Worm (Caenorhabditis elegans) whole organism, L4 larva: ENCODE data around the gene ecps-1.

Experiments
- D1046.2 ChIP-seq: fragments of 200-800 bp; sonication (Bioruptor generic); IDR thresholded peaks from 2 replicates; pipeline ENCODE4 v1.3.6; 2022; ENCODE audit warnings: missing genetic modification characterization, missing compliant biosample characterization
- F10B5.3 ChIP-seq: sonication (generic microtip); optimal IDR thresholded peaks from 2 replicates; lab custom pipeline; 2016; ENCODE audit warnings: mild to moderate bottlenecking, missing genetic modification characterization, missing compliant biosample characterization
- F37D6.2 ChIP-seq: sonication (generic microtip); optimal IDR thresholded peaks from 2 replicates; lab custom pipeline; 2016; ENCODE audit warnings: mild to moderate bottlenecking, missing genetic modification characterization, missing compliant biosample characterization
- T20F7.1 ChIP-seq: fragments of 200-800 bp; sonication (Bioruptor generic); optimal IDR thresholded peaks from 2 replicates; lab custom pipeline; 2018; ENCODE audit warnings: mild to moderate bottlenecking, missing genetic modification characterization, missing compliant biosample characterization
- T26A8.4 ChIP-seq: fragments of 200-800 bp; sonication (Bioruptor generic); IDR thresholded peaks from 2 replicates; pipeline ENCODE4 v1.3.6; 2022; ENCODE audit warnings: missing genetic modification characterization, missing compliant biosample characterization
- Y48G9A.11 ChIP-seq: fragments of 200-800 bp; sonication (Bioruptor generic); IDR thresholded peaks from 2 replicates; pipeline ENCODE4 v1.3.6; 2022; ENCODE audit warnings: missing genetic modification reagents, missing genetic modification characterization, missing compliant biosample characterization
- Y5F2A.4 ChIP-seq: fragments of 200-800 bp; sonication (Bioruptor generic); optimal IDR thresholded peaks from 2 replicates; lab custom pipeline; 2018; ENCODE audit warnings: mild to moderate bottlenecking, missing genetic modification characterization, missing compliant biosample characterization
- aha-1 ChIP-seq: fragments of 150-350 bp; peaks from one replicate; lab custom pipeline; 2014; ENCODE audit warnings: missing biosample characterization, missing genetic modification characterization
- ama-1 ChIP-seq: fragments of 150-350 bp; optimal IDR thresholded peaks from 2 replicates; lab custom pipeline; 2014; ENCODE audit warnings: inconsistent platforms, mixed read lengths
- attf-4 ChIP-seq: sonication (generic microtip); optimal IDR thresholded peaks from 3 replicates; lab custom pipeline; 2017; ENCODE audit warnings: missing biosample characterization, missing genetic modification characterization
- ces-1 ChIP-seq: fragments of 150-350 bp; sonication (generic microtip); optimal IDR thresholded peaks from 4 replicates; lab custom pipeline; 2014; ENCODE audit warnings: missing biosample characterization, missing genetic modification reagents, missing genetic modification characterization
- ctbp-1 ChIP-seq: fragments of 200-800 bp; sonication (Bioruptor generic); IDR thresholded peaks from 2 replicates; pipeline ENCODE4 v1.3.6; 2022; ENCODE audit warnings: missing genetic modification reagents, missing genetic modification characterization, missing compliant biosample characterization
- daf-16 ChIP-seq, 3 experiments: sonication (generic microtip); optimal IDR thresholded peaks; 2 replicates each; lab custom pipeline; 2016 to 2017; ENCODE audit warnings: missing genetic modification characterization in 3 of 3, missing genetic modification reagents in 3 of 3, mild to moderate bottlenecking in 2 of 3, missing compliant biosample characterization in 2 of 3, missing biosample characterization in 1 of 3, moderate library complexity in 1 of 3
- dmd-9 ChIP-seq: fragments of 200-800 bp; sonication (Bioruptor generic); IDR thresholded peaks from 2 replicates; pipeline ENCODE4 v1.3.6; 2022; ENCODE audit warnings: missing genetic modification reagents, missing genetic modification characterization, missing compliant biosample characterization
- dpl-1 ChIP-seq: fragments of 150-350 bp; optimal IDR thresholded peaks from 2 replicates; lab custom pipeline; 2014; ENCODE audit warnings: missing biosample characterization, missing genetic modification reagents, missing genetic modification characterization
- dve-1 ChIP-seq: sonication (generic microtip); optimal IDR thresholded peaks from 2 replicates; lab custom pipeline; 2017; ENCODE audit warnings: antibody characterized with exemption, mild to moderate bottlenecking, missing genetic modification characterization, missing compliant biosample characterization; ENCODE audit not compliant: insufficient read depth
- egl-43 ChIP-seq: fragments of 200-800 bp; sonication (Bioruptor generic); IDR thresholded peaks from 2 replicates; pipeline ENCODE4 v1.3.6; 2022; ENCODE audit warnings: missing genetic modification reagents, missing genetic modification characterization, missing compliant biosample characterization
- fkh-10 ChIP-seq: fragments of 150-350 bp; optimal IDR thresholded peaks from 2 replicates; lab custom pipeline; 2014; ENCODE audit warnings: missing biosample characterization, missing genetic modification reagents, missing genetic modification characterization
- fos-1 ChIP-seq: fragments of 150-350 bp; optimal IDR thresholded peaks from 2 replicates; lab custom pipeline; 2014; ENCODE audit warnings: missing biosample characterization, missing genetic modification characterization
- hlh-11 ChIP-seq: fragments of 200-800 bp; sonication (Bioruptor generic); optimal IDR thresholded peaks from 2 replicates; lab custom pipeline; 2018; ENCODE audit warnings: mild to moderate bottlenecking, missing genetic modification characterization, missing compliant biosample characterization
- hmg-1.1 ChIP-seq: fragments of 200-800 bp; sonication (Bioruptor generic); IDR thresholded peaks from 2 replicates; pipeline ENCODE4 v1.3.6; 2022; ENCODE audit warnings: missing genetic modification reagents, missing genetic modification characterization, missing compliant biosample characterization
- lin-15B ChIP-seq: fragments of 150-350 bp; sonication (generic microtip); optimal IDR thresholded peaks from 3 replicates; lab custom pipeline; 2014; ENCODE audit warnings: missing biosample characterization, missing genetic modification characterization
- lin-38 ChIP-seq: fragments of 200-800 bp; sonication (Bioruptor generic); IDR thresholded peaks from 2 replicates; pipeline ENCODE4 v1.3.6; 2022; ENCODE audit warnings: missing genetic modification reagents, missing genetic modification characterization, missing compliant biosample characterization
- lir-3 ChIP-seq: sonication (generic microtip); optimal IDR thresholded peaks from 2 replicates; lab custom pipeline; 2016; ENCODE audit warnings: mild to moderate bottlenecking, missing genetic modification characterization, missing compliant biosample characterization
- lsy-2 ChIP-seq, 2 experiments: fragments of 150-350 bp in 1 of 2; sonication (generic microtip) in 1 of 2; optimal IDR thresholded peaks; 2 replicates each; lab custom pipeline; 2014 to 2017; ENCODE audit warnings: missing biosample characterization in 2 of 2, missing genetic modification characterization in 2 of 2
- mdl-1 ChIP-seq, 2 experiments: fragments of 150-350 bp in 1 of 2; sonication (generic microtip) in 1 of 2; optimal IDR thresholded peaks; 2 replicates each; lab custom pipeline; 2014 to 2017; ENCODE audit warnings: missing biosample characterization in 2 of 2, missing genetic modification characterization in 2 of 2
- mdt-29 ChIP-seq: fragments of 200-800 bp; sonication (Bioruptor generic); IDR thresholded peaks from 2 replicates; pipeline ENCODE4 v1.3.6; 2022; ENCODE audit warnings: missing genetic modification reagents, missing genetic modification characterization, missing compliant biosample characterization
- mep-1 ChIP-seq: fragments of 150-350 bp; sonication (generic microtip); optimal IDR thresholded peaks from 3 replicates; lab custom pipeline; 2014; ENCODE audit warnings: missing biosample characterization, missing genetic modification characterization
- mes-2 ChIP-seq: sonication (generic microtip); optimal IDR thresholded peaks from 2 replicates; lab custom pipeline; 2016; ENCODE audit warnings: missing genotype, mild to moderate bottlenecking, missing genetic modification characterization, missing compliant biosample characterization; ENCODE audit not compliant: poor library complexity, severe bottlenecking
- mxl-2 ChIP-seq: fragments of 200-800 bp; sonication (Bioruptor generic); conservative IDR thresholded peaks from 2 replicates; pipeline ENCODE4 v1.3.6; 2022; ENCODE audit warnings: missing genetic modification reagents, missing genetic modification characterization, missing compliant biosample characterization
- mxl-3 ChIP-seq: fragments of 200-800 bp; sonication (Bioruptor generic); optimal IDR thresholded peaks from 2 replicates; lab custom pipeline; 2018; ENCODE audit warnings: mild to moderate bottlenecking, missing genetic modification characterization, missing compliant biosample characterization
- nhr-10 ChIP-seq: fragments of 150-350 bp; optimal IDR thresholded peaks from 2 replicates; lab custom pipeline; 2014; ENCODE audit warnings: missing biosample characterization, missing genetic modification characterization
- nhr-11 ChIP-seq: fragments of 150-350 bp; optimal IDR thresholded peaks from 2 replicates; lab custom pipeline; 2014; ENCODE audit warnings: missing biosample characterization, missing genetic modification characterization
- nhr-41 ChIP-seq: fragments of 200-800 bp; sonication (Bioruptor generic); IDR thresholded peaks from 2 replicates; pipeline ENCODE4 v1.3.6; 2022; ENCODE audit warnings: missing genetic modification reagents, missing genetic modification characterization, missing compliant biosample characterization
- nhr-48 ChIP-seq: sonication (generic microtip); optimal IDR thresholded peaks from 2 replicates; lab custom pipeline; 2016; ENCODE audit warnings: mild to moderate bottlenecking, missing genetic modification characterization, missing compliant biosample characterization
- nhr-6 ChIP-seq: fragments of 150-350 bp; optimal IDR thresholded peaks from 2 replicates; lab custom pipeline; 2014; ENCODE audit warnings: missing biosample characterization, missing genetic modification characterization
- nhr-77 ChIP-seq: fragments of 150-350 bp; optimal IDR thresholded peaks from 2 replicates; lab custom pipeline; 2014; ENCODE audit warnings: missing biosample characterization, missing genetic modification characterization
- pqm-1 ChIP-seq: sonication (generic microtip); optimal IDR thresholded peaks from 2 replicates; lab custom pipeline; 2017; ENCODE audit warnings: missing biosample characterization, missing genetic modification characterization
- saeg-2 ChIP-seq: fragments of 200-800 bp; sonication (Bioruptor generic); IDR thresholded peaks from 2 replicates; pipeline ENCODE4 v1.3.6; 2022; ENCODE audit warnings: missing genetic modification reagents, missing genetic modification characterization, missing compliant biosample characterization
- spr-1 ChIP-seq: sonication (generic microtip); optimal IDR thresholded peaks from 2 replicates; lab custom pipeline; 2016; ENCODE audit warnings: mild to moderate bottlenecking, missing genetic modification characterization, missing compliant biosample characterization
- spr-3 ChIP-seq: fragments of 200-800 bp; sonication (Bioruptor generic); optimal IDR thresholded peaks from 2 replicates; lab custom pipeline; 2018; ENCODE audit warnings: mild to moderate bottlenecking, missing genetic modification characterization, missing compliant biosample characterization
- tag-97 ChIP-seq: fragments of 200-800 bp; sonication (Bioruptor generic); IDR thresholded peaks from 2 replicates; pipeline ENCODE4 v1.3.6; 2022; ENCODE audit warnings: missing genetic modification characterization, missing compliant biosample characterization
- tra-1 ChIP-seq: fragments of 200-800 bp; sonication (Bioruptor generic); IDR thresholded peaks from 2 replicates; pipeline ENCODE4 v1.3.6; 2022; ENCODE audit warnings: missing genetic modification reagents, missing genetic modification characterization, missing compliant biosample characterization
- unc-130 ChIP-seq: sonication (generic microtip); optimal IDR thresholded peaks from 2 replicates; lab custom pipeline; 2016; ENCODE audit warnings: missing genetic modification reagents, missing genetic modification characterization, missing compliant biosample characterization
- unc-39 ChIP-seq: sonication (generic microtip); optimal IDR thresholded peaks from 2 replicates; lab custom pipeline; 2017; ENCODE audit warnings: missing biosample characterization, missing genetic modification characterization
- vab-7 ChIP-seq: fragments of 200-800 bp; sonication (Bioruptor generic); IDR thresholded peaks from 2 replicates; pipeline ENCODE4 v1.3.6; 2022; ENCODE audit warnings: missing genetic modification reagents, missing genetic modification characterization, missing compliant biosample characterization
- zip-11 ChIP-seq: fragments of 200-800 bp; sonication (Bioruptor generic); IDR thresholded peaks from 2 replicates; pipeline ENCODE4 v1.3.6; 2022; ENCODE audit warnings: missing genetic modification characterization, missing compliant biosample characterization
- ztf-11 ChIP-seq: fragments of 150-350 bp; optimal IDR thresholded peaks from 2 replicates; lab custom pipeline; 2014; ENCODE audit warnings: missing biosample characterization, missing genetic modification characterization
- ztf-7 ChIP-seq: fragments of 150-350 bp; optimal IDR thresholded peaks from 2 replicates; lab custom pipeline; 2014; ENCODE audit warnings: missing biosample characterization, missing genetic modification characterization

ecps-1 gene

ce11 chrIII:10423906-10424305, 36.4 kb downstream of the ecps-1 start, which contains the start of gene M03C11.6:
Gene M03C11.6, minus strand, starts transcription at chrIII:10424006.
- TF ChIP-seq nhr-41 (GFP tag; lab: Robert Waterston, UW) (no peak), ztf-7 (tag; lab: Kevin White, UChicago) (no peak), hmg-1.1 (GFP tag; lab: Robert Waterston, UW) (no peak), dpl-1 (no peak), vab-7 (no peak), dve-1 (no peak), Y5F2A.4 (GFP tag; lab: Kevin White, UChicago) (no peak), lsy-2 (tag; optimal IDR thresholded peaks at IDR 0.05; lab: Kevin White, UChicago) (no peak), ztf-11 (tag; lab: Kevin White, UChicago) (no peak), nhr-48 (tag; lab: Kevin White, UChicago) (no peak), nhr-11 (no peak), zip-11 (GFP tag; lab: Robert Waterston, UW) (no peak), aha-1 (tag; lab: Kevin White, UChicago) (no peak), hlh-11 (tag; lab: Kevin White, UChicago) (no peak), spr-3 (no peak), lin-38 (GFP tag; lab: Robert Waterston, UW) (no peak), attf-4 (no peak)

ce11 chrIII:10421680-10422079, 38.7 kb downstream of the ecps-1 start:
- TF ChIP-seq tag-97 (GFP tag; lab: Robert Waterston, UW) (no peak), tra-1 (GFP tag; lab: Robert Waterston, UW) (no peak), ces-1 (no peak), nhr-6 (tag; lab: Kevin White, UChicago) (no peak), egl-43 (no peak), pqm-1 (tag; lab: Kevin White, UChicago) (no peak), D1046.2 (GFP tag; lab: Robert Waterston, UW) (no peak), ama-1 (no peak), ztf-7 (tag; lab: Kevin White, UChicago) (no peak), F37D6.2 (tag; lab: Kevin White, UChicago) (no peak)

- no peak for TF ChIP-seq mdt-29 (GFP tag; lab: Robert Waterston, UW)
- TF ChIP-seq lsy-2 (tag; optimal IDR thresholded peaks at IDR 0.05; lab: Kevin White, UChicago): peak in 1 of 2 experiments; percentile 50
- no peak for TF ChIP-seq unc-130
- TF ChIP-seq daf-16 (GFP tag; optimal IDR thresholded peaks at IDR 0.05; lab: Kevin White, UChicago): no peak
- TF ChIP-seq daf-16 (tag; optimal IDR thresholded peaks at IDR 0.05; lab: Kevin White, UChicago): peak; percentile 7
- no peak for TF ChIP-seq D1046.2 (GFP tag; lab: Robert Waterston, UW)
- TF ChIP-seq mes-2 (tag; lab: Kevin White, UChicago): peak; percentile 67
- TF ChIP-seq nhr-10: no peak
- TF ChIP-seq mxl-3: no peak
- TF ChIP-seq tag-97 (GFP tag; lab: Robert Waterston, UW): no peak
- TF ChIP-seq mdl-1 (tag; optimal IDR thresholded peaks at IDR 0.05; lab: Kevin White, UChicago): peak; percentile 27 to 61
- no peak for TF ChIP-seq ztf-7 (tag; lab: Kevin White, UChicago)
- no peak for TF ChIP-seq T20F7.1 (GFP tag; lab: Kevin White, UChicago)
- TF ChIP-seq T26A8.4 (GFP tag; lab: Robert Waterston, UW): no peak; the same call in 1 of the 2 replicates
- TF ChIP-seq ctbp-1 (GFP tag; lab: Robert Waterston, UW): no peak
- no peak for TF ChIP-seq nhr-11
- no peak for TF ChIP-seq vab-7
- TF ChIP-seq spr-1: no peak
- no peak for TF ChIP-seq lin-15B (tag; lab: Kevin White, UChicago)
- TF ChIP-seq dmd-9: no peak
- no peak for TF ChIP-seq mxl-2
- TF ChIP-seq saeg-2: no peak
- TF ChIP-seq nhr-77 (tag; lab: Kevin White, UChicago): peak; percentile 34
- TF ChIP-seq ama-1: peak; percentile 61
- TF ChIP-seq unc-39: no peak
- TF ChIP-seq fos-1: no peak
- TF ChIP-seq F10B5.3 (tag; lab: Kevin White, UChicago): no peak
- TF ChIP-seq fkh-10 (GFP tag; lab: Kevin White, UChicago): no peak
- TF ChIP-seq lin-38 (GFP tag; lab: Robert Waterston, UW): peak; percentile 90
- no peak for TF ChIP-seq Y48G9A.11 (GFP tag; lab: Robert Waterston, UW)
- no peak for TF ChIP-seq lir-3 (tag; lab: Kevin White, UChicago)
- no peak for TF ChIP-seq mep-1 (tag; lab: Kevin White, UChicago)
Observed at ce11 chrIII:10415822-10416221, 44.5 kb downstream of the ecps-1 start, which contains the start of gene ymel-1. Gene ymel-1, plus strand, starts transcription at chrIII:10416139.
